Worm (Caenorhabditis elegans): ENCODE data around the gene kin-16.

DNA sequence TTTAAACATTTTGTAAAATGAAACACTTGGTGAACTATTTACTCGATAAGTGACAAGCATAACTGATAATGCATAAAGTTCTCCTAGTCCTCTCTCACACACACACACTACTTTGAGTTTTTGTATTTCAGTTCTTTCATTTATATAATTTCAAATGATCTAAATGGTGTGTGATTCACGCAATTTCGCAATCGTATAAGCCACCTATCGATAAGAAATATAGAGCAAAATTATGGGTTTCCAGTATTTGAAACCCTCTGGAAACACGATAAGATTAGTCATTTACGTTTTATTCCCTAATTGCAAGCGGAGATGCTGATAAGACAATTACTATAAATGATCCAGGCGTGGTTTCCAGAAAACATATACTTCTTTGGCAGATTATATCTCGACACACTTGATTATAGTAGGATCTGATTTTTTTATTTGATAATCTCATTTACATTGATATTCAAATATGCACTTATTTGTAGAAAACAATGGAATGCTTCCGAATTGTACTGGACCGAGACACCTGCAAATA is 23.8 kb downstream of the kin-16 start, which contains the start of gene arrd-3:
- no peak for TF ChIP-seq ceh-83 (GFP tag; optimal IDR thresholded peaks at IDR 0.05)
- TF ChIP-seq elt-3 (tag; optimal IDR thresholded peaks at IDR 0.05) = no peak
- TF ChIP-seq unc-39 (tag; optimal IDR thresholded peaks at IDR 0.05) = no peak

All from whole organism, mixed stage, embryonic.